Worm (Caenorhabditis elegans): ENCODE results near the gene H43E16.1.

- peak; percentile 23 for TF ChIP-seq hlh-11 (tag; optimal IDR thresholded peaks at IDR 0.05)
- TF ChIP-seq lin-29 (GFP tag; IDR thresholded peaks at IDR 0.05) = no peak
- TF ChIP-seq lin-39 (tag; optimal IDR thresholded peaks at IDR 0.05) = no peak
- TF ChIP-seq ama-1 (optimal IDR thresholded peaks at IDR 0.05) = no peak
- no peak for TF ChIP-seq pha-4 (GFP tag; IDR thresholded peaks at IDR 0.05)
- no peak for TF ChIP-seq pha-4 (tag; optimal IDR thresholded peaks at IDR 0.05)
- TF ChIP-seq nhr-10 (tag; optimal IDR thresholded peaks at IDR 0.05) = no peak
- no peak for TF ChIP-seq duxl-1 (tag; optimal IDR thresholded peaks at IDR 0.05; ENCODE audit: poor library complexity)
- TF ChIP-seq nhr-28 (tag; optimal IDR thresholded peaks at IDR 0.05) = peak; percentile 63
- TF ChIP-seq dve-1 (tag; optimal IDR thresholded peaks at IDR 0.05; ENCODE audit: insufficient read depth) = no peak
- TF ChIP-seq nhr-25 (tag; optimal IDR thresholded peaks at IDR 0.05; ENCODE audit: borderline replicate concordance, insufficient read depth) = no peak
These were observed at the start of gene H43E16.1 for ce11 chrII:6673894-6674293.
